Worm (Caenorhabditis elegans): ENCODE results near the gene Y57G11C.46.

Y57G11C.46 gene

DNA sequence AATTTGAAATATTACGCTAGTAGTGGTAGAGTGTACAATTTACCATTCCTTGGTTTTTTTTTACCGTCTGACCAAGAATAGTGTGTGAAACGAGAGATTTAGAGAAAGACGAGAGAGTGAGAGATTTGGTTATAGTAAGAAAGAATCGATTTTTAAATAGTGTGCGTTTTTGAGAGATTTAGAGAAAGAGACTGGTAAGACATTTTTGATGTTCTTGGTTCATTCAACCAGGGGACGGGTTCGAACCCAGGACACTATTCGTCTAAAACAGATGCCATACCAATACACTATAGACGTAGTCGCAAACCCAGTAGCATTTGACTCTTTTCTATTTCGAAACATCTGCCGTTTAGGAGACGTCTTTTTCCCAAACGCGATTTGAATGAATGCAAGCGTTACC is 21.9 kb upstream of the Y57G11C.46 start (continued):
- TF ChIP-seq pha-4 (GFP tag; IDR thresholded peaks at IDR 0.05) (no peak; the same call in none of the 2 replicates), pha-4 (tag; optimal IDR thresholded peaks at IDR 0.05) (no peak), hlh-30 (tag; optimal IDR thresholded peaks at IDR 0.05; ENCODE audit: insufficient read depth) (peak; percentile 68), dpl-1 (GFP tag; optimal IDR thresholded peaks at IDR 0.05) (peak; percentile 44), F37D6.2 (tag; optimal IDR thresholded peaks at IDR 0.05) (peak; percentile 62), gei-8 (GFP tag; optimal IDR thresholded peaks at IDR 0.05) (no peak), nhr-6 (tag; optimal IDR thresholded peaks at IDR 0.05) (no peak), rbr-2 (tag; optimal IDR thresholded peaks at IDR 0.05) (peak; percentile 85), lin-38 (GFP tag; IDR thresholded peaks at IDR 0.05) (no peak; the same call in 1 of the 2 replicates), fkh-10 (GFP tag; optimal IDR thresholded peaks at IDR 0.05) (peak; percentile 18), aly-2 (tag; optimal IDR thresholded peaks at IDR 0.05) (no peak), lin-29 (GFP tag; IDR thresholded peaks at IDR 0.05) (peak; percentile 68), hlh-11 (tag; optimal IDR thresholded peaks at IDR 0.05) (no peak), cey-2 (tag; optimal IDR thresholded peaks at IDR 0.05; ENCODE audit: borderline replicate concordance, insufficient read depth) (peak; percentile 72), D1046.2 (GFP tag; IDR thresholded peaks at IDR 0.05) (no peak), Y75B8A.6 (GFP tag; IDR thresholded peaks at IDR 0.05) (no peak), aha-1 (tag) (no peak), daf-19 (GFP tag; conservative IDR thresholded peaks at IDR 0.05) (peak; percentile 90), madf-5 (GFP tag; IDR thresholded peaks at IDR 0.05) (0 out of 4 replicates have a peak, but pooled peaks of 1 of the 2 experiments have one; percentile 19), lin-13 (GFP tag; optimal IDR thresholded peaks at IDR 0.05) (peak; percentile 80), ceh-62 (tag; optimal IDR thresholded peaks at IDR 0.05) (no peak), spr-3 (GFP tag; optimal IDR thresholded peaks at IDR 0.05) (no peak), unc-39 (tag; optimal IDR thresholded peaks at IDR 0.05) (no peak), hif-1 (tag; optimal IDR thresholded peaks at IDR 0.05) (peak; percentile 32 to 51), skn-1 (tag; optimal IDR thresholded peaks at IDR 0.05) (no peak), ctbp-1 (GFP tag; IDR thresholded peaks at IDR 0.05) (peak; percentile 91), saeg-2 (GFP tag; IDR thresholded peaks at IDR 0.05) (no peak; the same call in 1 of the 2 replicates), F26F4.8 (GFP tag; conservative IDR thresholded peaks at IDR 0.05) (no peak), tra-1 (GFP tag; IDR thresholded peaks at IDR 0.05) (no peak), nhr-76 (tag; optimal IDR thresholded peaks at IDR 0.05) (no peak), snpc-4 (tag; optimal IDR thresholded peaks at IDR 0.05) (no peak), spr-1 (tag; optimal IDR thresholded peaks at IDR 0.05) (peak; percentile 74), ZK337.2 (GFP tag; IDR thresholded peaks at IDR 0.05) (no peak), nhr-102 (tag; optimal IDR thresholded peaks at IDR 0.05) (peak; percentile 89), dmd-9 (GFP tag; IDR thresholded peaks at IDR 0.05) (no peak), hmg-1.1 (GFP tag; IDR thresholded peaks at IDR 0.05) (peak; percentile 93), ceh-32 (tag; optimal IDR thresholded peaks at IDR 0.05; ENCODE audit: poor library complexity) (no peak), T26A8.4 (GFP tag; IDR thresholded peaks at IDR 0.05) (no peak), Y5F2A.4 (GFP tag; optimal IDR thresholded peaks at IDR 0.05) (peak; percentile 62), nhr-42 (GFP tag; IDR thresholded peaks at IDR 0.05) (no peak), arid-1 (GFP tag; conservative IDR thresholded peaks at IDR 0.05) (peak; percentile 82; the same call in 1 of the 2 replicates), set-16 (GFP tag; IDR thresholded peaks at IDR 0.05) (no peak), ztf-11 (tag; optimal IDR thresholded peaks at IDR 0.05) (no peak), lsy-2 (tag; optimal IDR thresholded peaks at IDR 0.05) (peak in 1 of 2 experiments; percentile 89), egl-27 (tag; optimal IDR thresholded peaks at IDR 0.05) (no peak), nhr-28 (tag; optimal IDR thresholded peaks at IDR 0.05) (peak; percentile 42), ceh-20 (GFP tag; IDR thresholded peaks at IDR 0.05) (peak; percentile 85), mdl-1 (tag; optimal IDR thresholded peaks at IDR 0.05) (no peak), duxl-1 (tag; optimal IDR thresholded peaks at IDR 0.05; ENCODE audit: poor library complexity) (peak; percentile 93), dve-1 (tag; optimal IDR thresholded peaks at IDR 0.05; ENCODE audit: insufficient read depth) (peak; percentile 87), madf-9 (GFP tag; conservative IDR thresholded peaks at IDR 0.05) (peak; percentile 65)
